Fruit fly (Drosophila melanogaster): Measurements from ENCODE around the gene Pxt.

The Pxt gene

dm6 chr3R:17680639-17681302 lies 38.5 kb upstream of the Pxt start (continued):
- peak; percentile 17 for TF ChIP-seq CG6813 (GFP tag; optimal IDR thresholded peaks at IDR 0.05)
- no peak for TF ChIP-seq gt (GFP tag; IDR thresholded peaks at IDR 0.05)
- no peak for TF ChIP-seq CG11398 (GFP tag; optimal IDR thresholded peaks at IDR 0.05)
- peak; percentile 74 for TF ChIP-seq cg (GFP tag; optimal IDR thresholded peaks at IDR 0.05)
- no peak for TF ChIP-seq CG32767 (GFP tag; IDR thresholded peaks at IDR 0.05)
- TF ChIP-seq CG4730 (GFP tag; IDR thresholded peaks at IDR 0.05): no peak
- TF ChIP-seq Atf3 (GFP tag; optimal IDR thresholded peaks at IDR 0.05): no peak
- TF ChIP-seq Dref (GFP tag; IDR thresholded peaks at IDR 0.05): no peak
- TF ChIP-seq cwo (GFP tag; optimal IDR thresholded peaks at IDR 0.05): no peak
- no peak for TF ChIP-seq Dek (tag; optimal IDR thresholded peaks at IDR 0.05)
- no peak for TF ChIP-seq CG7786 (GFP tag; optimal IDR thresholded peaks at IDR 0.05)
- no peak for TF ChIP-seq CG4617 (GFP tag; optimal IDR thresholded peaks at IDR 0.05; ENCODE audit: borderline replicate concordance)
- TF ChIP-seq gro (GFP tag; optimal IDR thresholded peaks at IDR 0.05): no peak
- peak; percentile 76 for TF ChIP-seq CG10979 (tag; optimal IDR thresholded peaks at IDR 0.05)
- peak; percentile 30 for TF ChIP-seq pros (GFP tag; optimal IDR thresholded peaks at IDR 0.05)
- TF ChIP-seq NfI (GFP tag; optimal IDR thresholded peaks at IDR 0.05): no peak
- peak; percentile 58 for TF ChIP-seq grau (tag; optimal IDR thresholded peaks at IDR 0.05)
- TF ChIP-seq en (GFP tag; optimal IDR thresholded peaks at IDR 0.05): no peak
- no peak for TF ChIP-seq CG3838 (GFP tag; optimal IDR thresholded peaks at IDR 0.05)
- TF ChIP-seq Ada2b (GFP tag; IDR thresholded peaks at IDR 0.05): 0 out of 2 replicates have a peak, but pooled peaks have one; percentile 13
- no peak for TF ChIP-seq kay (GFP tag; optimal IDR thresholded peaks at IDR 0.05)
- no peak for TF ChIP-seq her (GFP tag; optimal IDR thresholded peaks at IDR 0.05)
- peak; percentile 71 for TF ChIP-seq phol (tag; optimal IDR thresholded peaks at IDR 0.05)
- TF ChIP-seq CG1832 (GFP tag; optimal IDR thresholded peaks at IDR 0.05): no peak
- no peak for TF ChIP-seq CG2889 (GFP tag; IDR thresholded peaks at IDR 0.05)
- peak; percentile 49 for TF ChIP-seq CG17829 (tag; optimal IDR thresholded peaks at IDR 0.05)
- no peak for TF ChIP-seq unc-4 (GFP tag; IDR thresholded peaks at IDR 0.05; ENCODE audit: partially characterized antibody)
- TF ChIP-seq CG10431 (GFP tag; optimal IDR thresholded peaks at IDR 0.05): peak; percentile 27
- TF ChIP-seq HmgD (GFP tag; optimal IDR thresholded peaks at IDR 0.05): peak; percentile 5
- TF ChIP-seq Vsx1 (GFP tag; optimal IDR thresholded peaks at IDR 0.05): peak; percentile 83
- no peak for TF ChIP-seq CG6175 (GFP tag; IDR thresholded peaks at IDR 0.05)
- TF ChIP-seq Dip3 (GFP tag; optimal IDR thresholded peaks at IDR 0.05): peak; percentile 1
- TF ChIP-seq CG12104 (GFP tag; optimal IDR thresholded peaks at IDR 0.05): peak; percentile 13
- peak; percentile 23 for TF ChIP-seq unpg (GFP tag; optimal IDR thresholded peaks at IDR 0.05)
- no peak for TF ChIP-seq ac (GFP tag; optimal IDR thresholded peaks at IDR 0.05)
- peak; percentile 23 for TF ChIP-seq Fer1 (GFP tag; optimal IDR thresholded peaks at IDR 0.05)
- TF ChIP-seq CG11723 (GFP tag; optimal IDR thresholded peaks at IDR 0.05): peak; percentile 30
- no peak for TF ChIP-seq CG8944 (GFP tag; optimal IDR thresholded peaks at IDR 0.05)
- TF ChIP-seq nau (GFP tag; optimal IDR thresholded peaks at IDR 0.05): no peak
- no peak for TF ChIP-seq CG8359 (GFP tag; optimal IDR thresholded peaks at IDR 0.05; ENCODE audit: borderline replicate concordance)
- no peak for TF ChIP-seq CG6272 (GFP tag; IDR thresholded peaks at IDR 0.05)
- TF ChIP-seq CG2678 (tag; optimal IDR thresholded peaks at IDR 0.05): peak; percentile 70
- no peak for TF ChIP-seq pzg (GFP tag; optimal IDR thresholded peaks at IDR 0.05)
- TF ChIP-seq jing (GFP tag; optimal IDR thresholded peaks at IDR 0.05): no peak
- TF ChIP-seq PHDP (tag; optimal IDR thresholded peaks at IDR 0.05): peak; percentile 22
- TF ChIP-seq rib (GFP tag; IDR thresholded peaks at IDR 0.05): no peak; the same call in 1 of the 2 replicates
- peak; percentile 85 for TF ChIP-seq CG18262 (tag; optimal IDR thresholded peaks at IDR 0.05)
- TF ChIP-seq Ets97D (GFP tag; optimal IDR thresholded peaks at IDR 0.05): no peak
- no peak for TF ChIP-seq Dp (GFP tag; optimal IDR thresholded peaks at IDR 0.05)
- no peak for TF ChIP-seq h (optimal IDR thresholded peaks at IDR 0.05)

Data from whole organism, embryonic.